Worm (Caenorhabditis elegans) whole organism, L1 larva: ENCODE data around the gene F49C12.9.

ENCODE experiments used
- F16B12.6 ChIP-seq: fragments of 150-350 bp; optimal IDR thresholded peaks from 2 replicates; lab custom pipeline; 2014; ENCODE audit warnings: missing biosample characterization, missing genetic modification characterization
- Y116A8C.19 ChIP-seq: sonication (generic microtip); optimal IDR thresholded peaks from 2 replicates; lab custom pipeline; 2016; ENCODE audit warnings: missing compliant biosample characterization, missing genetic modification characterization, borderline replicate concordance
- aly-2 ChIP-seq: fragments of 150-350 bp; optimal IDR thresholded peaks from 2 replicates; lab custom pipeline; 2014; ENCODE audit warnings: missing biosample characterization, missing genetic modification characterization
- ama-1 ChIP-seq: fragments of 150-350 bp; optimal IDR thresholded peaks from 2 replicates; lab custom pipeline; 2014
- blmp-1 ChIP-seq: fragments of 150-350 bp; optimal IDR thresholded peaks from 2 replicates; lab custom pipeline; 2014; ENCODE audit warnings: missing biosample characterization, missing genetic modification characterization
- ceh-63 ChIP-seq: fragments of 200-800 bp; sonication (Bioruptor generic); optimal IDR thresholded peaks from 2 replicates; lab custom pipeline; 2018; ENCODE audit warnings: mild to moderate bottlenecking, missing genetic modification characterization, missing compliant biosample characterization
- ceh-90 ChIP-seq: sonication (generic microtip); optimal IDR thresholded peaks from 2 replicates; lab custom pipeline; 2016; ENCODE audit warnings: missing genetic modification characterization, missing compliant biosample characterization
- dpl-1 ChIP-seq, 3 experiments: fragments of 150-350 bp in 2 of 3; sonication (generic microtip) in 1 of 3; optimal IDR thresholded peaks; 2 replicates each; lab custom pipeline; 2014 to 2017; ENCODE audit warnings: missing biosample characterization in 3 of 3, missing genetic modification characterization in 3 of 3, missing genetic modification reagents in 3 of 3
- efl-1 ChIP-seq, 4 experiments: fragments of 150-350 bp; optimal IDR thresholded peaks in 3 of 4; peaks in 1 of 4; 1 replicate in 1 of 4; 2 replicates in 3 of 4; lab custom pipeline; 2014; ENCODE audit warnings: missing biosample characterization in 2 of 4, missing genetic modification characterization in 2 of 4, missing genetic modification reagents in 2 of 4
- egl-13 ChIP-seq: sonication (generic microtip); optimal IDR thresholded peaks from 2 replicates; lab custom pipeline; 2016; ENCODE audit warnings: missing genotype, missing genetic modification reagents, missing genetic modification characterization, missing compliant biosample characterization
- egl-27 ChIP-seq, 2 experiments: fragments of 150-350 bp in 1 of 2; sonication (generic microtip); optimal IDR thresholded peaks; 3 replicates each; lab custom pipeline; 2017 to 2018; ENCODE audit warnings: missing biosample characterization in 2 of 2, missing genetic modification characterization in 2 of 2, missing genetic modification reagents in 2 of 2
- elt-3 ChIP-seq, 6 experiments: fragments of 150-350 bp in 1 of 6; sonication (generic microtip); optimal IDR thresholded peaks; 2 replicates each; lab custom pipeline; 2017 to 2018; ENCODE audit warnings: missing biosample characterization in 6 of 6, missing genetic modification characterization in 6 of 6, inconsistent platforms in 1 of 6
- fos-1 ChIP-seq: fragments of 150-350 bp; optimal IDR thresholded peaks from 2 replicates; lab custom pipeline; 2014; ENCODE audit warnings: missing biosample characterization, missing genetic modification characterization
- hpl-2 ChIP-seq: fragments of 150-350 bp; optimal IDR thresholded peaks from 2 replicates; lab custom pipeline; 2014; ENCODE audit warnings: missing biosample characterization, missing genetic modification reagents, missing genetic modification characterization
- irx-1 ChIP-seq: sonication (generic microtip); optimal IDR thresholded peaks from 2 replicates; lab custom pipeline; 2016; ENCODE audit warnings: missing genetic modification characterization, missing compliant biosample characterization
- isw-1 ChIP-seq: fragments of 200-800 bp; sonication (Bioruptor generic); IDR thresholded peaks from 2 replicates; pipeline ENCODE4 v1.3.6; 2022; ENCODE audit warnings: missing genetic modification characterization, missing compliant biosample characterization
- jun-1 ChIP-seq: fragments of 150-350 bp; optimal IDR thresholded peaks from 2 replicates; lab custom pipeline; 2014; ENCODE audit warnings: missing biosample characterization, missing genetic modification reagents, missing genetic modification characterization
- lin-14 ChIP-seq: fragments of 200-800 bp; sonication (Bioruptor generic); optimal IDR thresholded peaks from 2 replicates; lab custom pipeline; 2018; ENCODE audit warnings: mild to moderate bottlenecking, missing genetic modification characterization, moderate library complexity, missing compliant biosample characterization
- lin-35 ChIP-seq, 2 experiments: fragments of 150-350 bp; optimal IDR thresholded peaks; 2 replicates each; lab custom pipeline; 2014; ENCODE audit warnings: missing biosample characterization in 2 of 2, missing genetic modification characterization in 2 of 2, missing genetic modification reagents in 2 of 2
- lin-39 ChIP-seq: fragments of 150-350 bp; optimal IDR thresholded peaks from 2 replicates; lab custom pipeline; 2014; ENCODE audit warnings: missing biosample characterization, missing genetic modification reagents, missing genetic modification characterization
- mdl-1 ChIP-seq, 2 experiments: fragments of 150-350 bp; optimal IDR thresholded peaks; 2 replicates each; lab custom pipeline; 2014 to 2017; ENCODE audit warnings: missing biosample characterization in 2 of 2, missing genetic modification characterization in 2 of 2, inconsistent platforms in 1 of 2
- mef-2 ChIP-seq: fragments of 150-350 bp; optimal IDR thresholded peaks from 2 replicates; lab custom pipeline; 2014; ENCODE audit warnings: missing biosample characterization, missing genetic modification characterization
- nhr-11 ChIP-seq: fragments of 150-350 bp; optimal IDR thresholded peaks from 2 replicates; lab custom pipeline; 2014; ENCODE audit warnings: missing biosample characterization, missing genetic modification characterization
- nhr-20 ChIP-seq: sonication (generic microtip); optimal IDR thresholded peaks from 2 replicates; lab custom pipeline; 2016; ENCODE audit warnings: mild to moderate bottlenecking, missing genetic modification characterization, missing compliant biosample characterization
- nhr-237 ChIP-seq: fragments of 150-350 bp; optimal IDR thresholded peaks from 2 replicates; lab custom pipeline; 2014; ENCODE audit warnings: missing biosample characterization, missing genetic modification characterization
- nhr-28 ChIP-seq: fragments of 150-350 bp; optimal IDR thresholded peaks from 2 replicates; lab custom pipeline; 2014; ENCODE audit warnings: missing biosample characterization, missing genetic modification characterization
- nhr-47 ChIP-seq: sonication (generic microtip); optimal IDR thresholded peaks from 2 replicates; lab custom pipeline; 2016; ENCODE audit warnings: mild to moderate bottlenecking, missing genetic modification characterization, moderate library complexity, missing compliant biosample characterization
- nhr-77 ChIP-seq: fragments of 150-350 bp; optimal IDR thresholded peaks from 2 replicates; lab custom pipeline; 2014; ENCODE audit warnings: missing biosample characterization, missing genetic modification characterization
- nhr-84 ChIP-seq: sonication (generic microtip); optimal IDR thresholded peaks from 2 replicates; lab custom pipeline; 2017; ENCODE audit warnings: missing biosample characterization, missing genetic modification characterization
- nhr-90 ChIP-seq: sonication (generic microtip); optimal IDR thresholded peaks from 2 replicates; lab custom pipeline; 2016; ENCODE audit warnings: mild to moderate bottlenecking, missing genetic modification characterization, missing compliant biosample characterization; ENCODE audit not compliant: poor library complexity
- pag-3 ChIP-seq: sonication (generic microtip); optimal IDR thresholded peaks from 2 replicates; lab custom pipeline; 2017; ENCODE audit warnings: missing genetic modification characterization, mild to moderate bottlenecking, missing compliant biosample characterization, antibody characterized with exemption, borderline replicate concordance; ENCODE audit not compliant: insufficient read depth
- pax-3 ChIP-seq: fragments of 200-800 bp; sonication (Bioruptor generic); optimal IDR thresholded peaks from 2 replicates; lab custom pipeline; 2018; ENCODE audit warnings: mild to moderate bottlenecking, missing genetic modification characterization, moderate library complexity, missing compliant biosample characterization
- pqm-1 ChIP-seq: sonication (generic microtip); optimal IDR thresholded peaks from 3 replicates; lab custom pipeline; 2017; ENCODE audit warnings: missing biosample characterization, missing genetic modification characterization
- snpc-4 ChIP-seq: fragments of 150-350 bp; optimal IDR thresholded peaks from 2 replicates; lab custom pipeline; 2014; ENCODE audit warnings: missing biosample characterization, missing genetic modification characterization
- snu-23 ChIP-seq: sonication (generic microtip); optimal IDR thresholded peaks from 2 replicates; lab custom pipeline; 2016; ENCODE audit warnings: missing genetic modification characterization, missing compliant biosample characterization
- sptf-1 ChIP-seq: fragments of 150-350 bp; optimal IDR thresholded peaks from 2 replicates; lab custom pipeline; 2014; ENCODE audit warnings: missing biosample characterization, missing genetic modification characterization
- sup-37 ChIP-seq: fragments of 200-800 bp; sonication (Bioruptor generic); optimal IDR thresholded peaks from 2 replicates; lab custom pipeline; 2018; ENCODE audit warnings: mild to moderate bottlenecking, missing genetic modification characterization, missing compliant biosample characterization
- swsn-7 ChIP-seq: sonication (generic microtip); optimal IDR thresholded peaks from 2 replicates; lab custom pipeline; 2016; ENCODE audit warnings: missing genetic modification characterization, missing compliant biosample characterization
- tbx-2 ChIP-seq: sonication (generic microtip); optimal IDR thresholded peaks from 2 replicates; lab custom pipeline; 2016; ENCODE audit warnings: missing genetic modification characterization, missing compliant biosample characterization
- unc-30 ChIP-seq: sonication (generic microtip); optimal IDR thresholded peaks from 2 replicates; lab custom pipeline; 2017; ENCODE audit warnings: missing biosample characterization, missing genetic modification characterization
- unc-62 ChIP-seq: fragments of 150-350 bp; optimal IDR thresholded peaks from 2 replicates; lab custom pipeline; 2014; ENCODE audit warnings: missing biosample characterization, missing genetic modification reagents, missing genetic modification characterization
- unc-98 ChIP-seq: fragments of 200-800 bp; sonication (Bioruptor generic); IDR thresholded peaks from 2 replicates; pipeline ENCODE4 v1.3.6; 2022; ENCODE audit warnings: missing genetic modification characterization, missing compliant biosample characterization
- vab-15 ChIP-seq: sonication (generic microtip); optimal IDR thresholded peaks from 2 replicates; lab custom pipeline; 2017; ENCODE audit warnings: missing genotype, mild to moderate bottlenecking, missing genetic modification characterization, missing compliant biosample characterization

Gene F49C12.9

ce11 chrIV:9327706-9328105, 11.7 kb upstream of the F49C12.9 start, which contains the start of gene clec-183:
Gene clec-183 (plus strand): TSS chrIV:9328006.
- TF ChIP-seq lin-35 (GFP tag; optimal IDR thresholded peaks at IDR 0.05; lab: Kevin White, UChicago) (no peak), nhr-20 (tag; lab: Kevin White, UChicago) (no peak), blmp-1 (tag; lab: Kevin White, UChicago) (no peak), unc-62 (GFP tag; lab: Kevin White, UChicago) (no peak), nhr-77 (tag; lab: Kevin White, UChicago) (no peak), mdl-1 (tag; optimal IDR thresholded peaks at IDR 0.05; lab: Kevin White, UChicago) (no peak), mef-2 (tag; lab: Kevin White, UChicago) (no peak), tbx-2 (tag; lab: Kevin White, UChicago) (no peak), nhr-47 (no peak), sup-37 (no peak), lin-39 (tag; lab: Kevin White, UChicago) (no peak), Y116A8C.19 (tag; lab: Kevin White, UChicago) (no peak)

ce11 chrIV:9323989-9324506, 8.0 kb upstream of the F49C12.9 start, which contains the start of the genes nspg-11 and F49C12.15:
Gene nspg-11 (minus strand): TSS chrIV:9324089.
Gene F49C12.15 (plus strand): TSS chrIV:9324456.
- TF ChIP-seq hpl-2 (GFP tag; lab: Kevin White, UChicago): no peak
- no peak for TF ChIP-seq Y116A8C.19 (tag; lab: Kevin White, UChicago)
- TF ChIP-seq pqm-1: no peak
- no peak for TF ChIP-seq dpl-1 (GFP tag; optimal IDR thresholded peaks at IDR 0.05; lab: Kevin White, UChicago)
- no peak for TF ChIP-seq pag-3 (tag; lab: Kevin White, UChicago)
- TF ChIP-seq nhr-77 (tag; lab: Kevin White, UChicago): no peak
- no peak for TF ChIP-seq nhr-47
- no peak for TF ChIP-seq nhr-237 (tag; lab: Kevin White, UChicago)
- TF ChIP-seq ama-1 (lab: Kevin White, UChicago): no peak
- no peak for TF ChIP-seq isw-1 (GFP tag; lab: Robert Waterston, UW)
- no peak for TF ChIP-seq egl-27 (tag; optimal IDR thresholded peaks at IDR 0.05; lab: Kevin White, UChicago)
- no peak for TF ChIP-seq pax-3 (tag; lab: Kevin White, UChicago)
- no peak for TF ChIP-seq unc-30 (tag; lab: Kevin White, UChicago)
- no peak for TF ChIP-seq snu-23 (GFP tag; lab: Kevin White, UChicago)
- TF ChIP-seq lin-39 (tag; lab: Kevin White, UChicago): no peak
- no peak for TF ChIP-seq nhr-28 (tag; lab: Kevin White, UChicago)
- TF ChIP-seq unc-62 (GFP tag; lab: Kevin White, UChicago): no peak
- no peak for TF ChIP-seq F16B12.6 (tag; lab: Kevin White, UChicago)
- no peak for TF ChIP-seq egl-13 (tag; lab: Kevin White, UChicago)

ce11 chrIV:9322489-9322888, 6.5 kb upstream of the F49C12.9 start:
- peak; percentile 8 for TF ChIP-seq hpl-2 (GFP tag; lab: Kevin White, UChicago)
- peak in 1 of 2 experiments; percentile 6 for TF ChIP-seq lin-35 (GFP tag; optimal IDR thresholded peaks at IDR 0.05; lab: Kevin White, UChicago)
- no peak for TF ChIP-seq elt-3 (tag; optimal IDR thresholded peaks at IDR 0.05; lab: Kevin White, UChicago)
- TF ChIP-seq efl-1 (optimal IDR thresholded peaks at IDR 0.05; lab: Kevin White, UChicago): no peak
- TF ChIP-seq efl-1 (GFP tag; optimal IDR thresholded peaks at IDR 0.05 in 1 of 2; lab: Kevin White, UChicago): peak in 1 of 2 experiments; percentile 68
- TF ChIP-seq nhr-47: peak; percentile 7
- TF ChIP-seq unc-62 (GFP tag; lab: Kevin White, UChicago): no peak
- TF ChIP-seq nhr-90: peak; percentile 0

ce11 chrIV:9321039-9321851, 5.2 kb upstream of the F49C12.9 start, which contains the start of the genes F49C12.12 and vha-17:
Gene F49C12.12 (minus strand): TSS chrIV:9321089.
Gene vha-17 (plus strand): TSS chrIV:9321801.
- TF ChIP-seq nhr-20 (tag; lab: Kevin White, UChicago) (peak; percentile 25), nhr-11 (tag; lab: Kevin White, UChicago) (no peak), sptf-1 (no peak), nhr-84 (no peak), nhr-237 (tag; lab: Kevin White, UChicago) (peak; percentile 13), ama-1 (lab: Kevin White, UChicago) (no peak), snpc-4 (tag; lab: Kevin White, UChicago) (no peak), ceh-63 (GFP tag; lab: Kevin White, UChicago) (no peak), unc-98 (GFP tag; lab: Robert Waterston, UW) (no peak), pax-3 (tag; lab: Kevin White, UChicago) (no peak), fos-1 (tag; lab: Kevin White, UChicago) (no peak), unc-62 (GFP tag; lab: Kevin White, UChicago) (no peak), aly-2 (no peak), irx-1 (no peak), jun-1 (tag; lab: Kevin White, UChicago) (no peak), ceh-90 (tag; lab: Kevin White, UChicago) (no peak), vab-15 (tag; lab: Kevin White, UChicago) (no peak), lin-14 (GFP tag; lab: Kevin White, UChicago) (peak; percentile 75), swsn-7 (tag; lab: Kevin White, UChicago) (peak; percentile 16)
